Fruit fly (Drosophila melanogaster): ENCODE data around the gene CG11929.

DNA sequence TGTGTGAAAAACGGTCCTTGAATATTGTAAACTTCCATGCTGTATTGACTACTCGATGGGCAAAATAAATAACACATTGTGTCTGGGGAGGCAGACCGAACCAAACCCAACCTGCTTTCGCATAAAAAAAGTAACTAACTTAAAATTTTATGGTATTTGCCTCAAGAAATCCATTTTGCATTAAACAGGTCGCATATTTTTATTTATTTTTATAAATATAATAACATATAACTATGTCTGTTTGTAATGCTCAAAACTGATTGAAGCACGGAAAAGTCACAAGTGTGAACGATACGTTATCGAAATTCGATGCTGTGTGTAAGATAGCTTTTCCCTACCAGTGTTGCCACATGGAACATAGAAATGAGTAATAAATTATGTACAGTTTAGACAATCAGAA is at the start of gene CG11929:
- TF ChIP-seq Dll (optimal IDR thresholded peaks at IDR 0.05) = no peak
- TF ChIP-seq usp (GFP tag; optimal IDR thresholded peaks at IDR 0.05) = no peak
- no peak for TF ChIP-seq psq (optimal IDR thresholded peaks at IDR 0.05)
- no peak for TF ChIP-seq pan (optimal IDR thresholded peaks at IDR 0.05)
- no peak for TF ChIP-seq CG8478 (optimal IDR thresholded peaks at IDR 0.05)
